Worm (Caenorhabditis elegans) whole organism, mixed stage, embryonic: ENCODE results near the gene str-233.

Experiments
- M03D4.4 ChIP-seq: sonication (generic microtip); optimal IDR thresholded peaks from 2 replicates; lab custom pipeline; 2017; ENCODE audit warnings: mild to moderate bottlenecking, missing genetic modification characterization, missing compliant biosample characterization
- bed-3 ChIP-seq: fragments of 200-800 bp; sonication (Bioruptor generic); optimal IDR thresholded peaks from 3 replicates; lab custom pipeline; 2018; ENCODE audit warnings: mild to moderate bottlenecking, missing genetic modification characterization, moderate library complexity, missing compliant biosample characterization
- blmp-1 ChIP-seq: fragments of 150-350 bp; optimal IDR thresholded peaks from 2 replicates; lab custom pipeline; 2014; ENCODE audit warnings: missing biosample characterization, missing genetic modification characterization
- ceh-39 ChIP-seq: fragments of 150-350 bp; optimal IDR thresholded peaks from 2 replicates; lab custom pipeline; 2014; ENCODE audit warnings: missing biosample characterization, missing genetic modification characterization
- ceh-43 ChIP-seq: fragments of 200-800 bp; sonication (Bioruptor generic); optimal IDR thresholded peaks from 2 replicates; lab custom pipeline; 2018; ENCODE audit warnings: mild to moderate bottlenecking, missing genetic modification characterization, moderate library complexity, missing compliant biosample characterization
- ceh-83 ChIP-seq: fragments of 200-800 bp; sonication (Bioruptor generic); optimal IDR thresholded peaks from 2 replicates; lab custom pipeline; 2018; ENCODE audit warnings: mild to moderate bottlenecking, missing genetic modification characterization, missing compliant biosample characterization
- ces-1 ChIP-seq: fragments of 150-350 bp; optimal IDR thresholded peaks from 2 replicates; lab custom pipeline; 2014; ENCODE audit warnings: missing biosample characterization, missing genetic modification reagents, missing genetic modification characterization
- cnd-1 ChIP-seq: fragments of 200-800 bp; sonication (Bioruptor generic); optimal IDR thresholded peaks from 2 replicates; lab custom pipeline; 2018; ENCODE audit warnings: mild to moderate bottlenecking, missing genetic modification characterization, missing compliant biosample characterization
- drap-1 ChIP-seq: fragments of 200-800 bp; sonication (Bioruptor generic); optimal IDR thresholded peaks from 3 replicates; lab custom pipeline; 2018; ENCODE audit warnings: mild to moderate bottlenecking, missing genetic modification characterization, missing compliant biosample characterization
- elt-1 ChIP-seq: sonication (generic microtip); optimal IDR thresholded peaks from 2 replicates; lab custom pipeline; 2017; ENCODE audit warnings: missing genetic modification characterization, mild to moderate bottlenecking, missing compliant biosample characterization, antibody characterized with exemption, moderate library complexity, borderline replicate concordance; ENCODE audit not compliant: insufficient read depth
- elt-3 ChIP-seq: fragments of 150-350 bp; optimal IDR thresholded peaks from 2 replicates; lab custom pipeline; 2014; ENCODE audit warnings: missing biosample characterization, missing genetic modification characterization
- flh-1 ChIP-seq: fragments of 200-800 bp; sonication (Bioruptor generic); optimal IDR thresholded peaks from 2 replicates; lab custom pipeline; 2018; ENCODE audit warnings: mild to moderate bottlenecking, missing genetic modification characterization, moderate library complexity, missing compliant biosample characterization
- hlh-1 ChIP-seq: fragments of 150-350 bp; optimal IDR thresholded peaks from 2 replicates; lab custom pipeline; 2014; ENCODE audit warnings: missing biosample characterization, missing genetic modification reagents, missing genetic modification characterization
- lin-13 ChIP-seq: fragments of 150-350 bp; optimal IDR thresholded peaks from 2 replicates; lab custom pipeline; 2014; ENCODE audit warnings: missing biosample characterization, missing genetic modification characterization
- lin-32 ChIP-seq: fragments of 200-800 bp; sonication (Bioruptor generic); optimal IDR thresholded peaks from 2 replicates; lab custom pipeline; 2018; ENCODE audit warnings: mild to moderate bottlenecking, missing genetic modification characterization, missing compliant biosample characterization
- lsy-2 ChIP-seq: fragments of 150-350 bp; optimal IDR thresholded peaks from 2 replicates; lab custom pipeline; 2014; ENCODE audit warnings: missing biosample characterization, missing genetic modification characterization
- mab-5 ChIP-seq: fragments of 150-350 bp; optimal IDR thresholded peaks from 2 replicates; lab custom pipeline; 2014; ENCODE audit warnings: missing biosample characterization, missing genetic modification characterization
- mep-1 ChIP-seq: fragments of 150-350 bp; optimal IDR thresholded peaks from 2 replicates; lab custom pipeline; 2017; ENCODE audit warnings: missing biosample characterization, missing genetic modification reagents, missing genetic modification characterization, inconsistent platforms
- mls-2 ChIP-seq: sonication (generic microtip); optimal IDR thresholded peaks from 2 replicates; lab custom pipeline; 2016; ENCODE audit warnings: mild to moderate bottlenecking, missing genetic modification characterization, moderate library complexity, missing compliant biosample characterization
- nhr-12 ChIP-seq: fragments of 150-350 bp; optimal IDR thresholded peaks from 2 replicates; lab custom pipeline; 2014; ENCODE audit warnings: missing biosample characterization, missing genetic modification characterization
- nhr-2 ChIP-seq: fragments of 150-350 bp; optimal IDR thresholded peaks from 2 replicates; lab custom pipeline; 2014; ENCODE audit warnings: missing biosample characterization, missing genetic modification characterization
- nhr-237 ChIP-seq: fragments of 150-350 bp; optimal IDR thresholded peaks from 2 replicates; lab custom pipeline; 2014; ENCODE audit warnings: missing biosample characterization, missing genetic modification characterization
- nhr-28 ChIP-seq: fragments of 150-350 bp; optimal IDR thresholded peaks from 2 replicates; lab custom pipeline; 2014; ENCODE audit warnings: missing biosample characterization, missing genetic modification characterization
- nhr-76 ChIP-seq: sonication (generic microtip); optimal IDR thresholded peaks from 2 replicates; lab custom pipeline; 2017; ENCODE audit warnings: missing biosample characterization, missing genetic modification characterization
- pha-4 ChIP-seq: fragments of 150-350 bp; optimal IDR thresholded peaks from 2 replicates; lab custom pipeline; 2018; ENCODE audit warnings: missing biosample characterization, missing genetic modification reagents, missing genetic modification characterization
- sem-2 ChIP-seq: fragments of 200-800 bp; sonication (Bioruptor generic); optimal IDR thresholded peaks from 2 replicates; lab custom pipeline; 2018; ENCODE audit warnings: mild to moderate bottlenecking, missing genetic modification characterization, missing compliant biosample characterization
- snpc-4 ChIP-seq: fragments of 150-350 bp; optimal IDR thresholded peaks from 2 replicates; lab custom pipeline; 2014; ENCODE audit warnings: missing biosample characterization, missing genetic modification characterization
- sptf-1 ChIP-seq: sonication (generic microtip); optimal IDR thresholded peaks from 2 replicates; lab custom pipeline; 2017; ENCODE audit warnings: mild to moderate bottlenecking, missing genetic modification characterization, moderate library complexity, missing compliant biosample characterization
- tbx-8 ChIP-seq: fragments of 200-800 bp; sonication (Bioruptor generic); optimal IDR thresholded peaks from 2 replicates; lab custom pipeline; 2018; ENCODE audit warnings: mild to moderate bottlenecking, missing genetic modification characterization, moderate library complexity, missing compliant biosample characterization
- unc-120 ChIP-seq: sonication (generic microtip); optimal IDR thresholded peaks from 2 replicates; lab custom pipeline; 2017; ENCODE audit warnings: missing genetic modification characterization, missing compliant biosample characterization; ENCODE audit not compliant: poor library complexity, severe bottlenecking
- unc-39 ChIP-seq: fragments of 150-350 bp; optimal IDR thresholded peaks from 2 replicates; lab custom pipeline; 2014; ENCODE audit warnings: missing biosample characterization, missing genetic modification characterization
- unc-62 ChIP-seq: fragments of 150-350 bp; optimal IDR thresholded peaks from 2 replicates; lab custom pipeline; 2014; ENCODE audit warnings: missing biosample characterization, missing genetic modification reagents, missing genetic modification characterization
- zip-8 ChIP-seq: fragments of 150-350 bp; optimal IDR thresholded peaks from 2 replicates; lab custom pipeline; 2014; ENCODE audit warnings: missing biosample characterization, missing genetic modification characterization
- ztf-11 ChIP-seq: fragments of 150-350 bp; optimal IDR thresholded peaks from 2 replicates; lab custom pipeline; 2014; ENCODE audit warnings: missing biosample characterization, missing genetic modification characterization

The str-233 gene

ce11 chrV:16049177-16049576 is 39.7 kb upstream of the str-233 start, which contains the start of gene best-12:
Gene best-12 (plus strand): TSS chrV:16049477.
- TF ChIP-seq nhr-12 (tag; lab: Kevin White, UChicago): no peak
- no peak for TF ChIP-seq ceh-39 (tag; lab: Kevin White, UChicago)
- TF ChIP-seq unc-62: no peak
- TF ChIP-seq nhr-237 (tag; lab: Kevin White, UChicago): no peak
- TF ChIP-seq flh-1 (GFP tag; lab: Kevin White, UChicago): no peak
- no peak for TF ChIP-seq cnd-1
- no peak for TF ChIP-seq mls-2 (tag; lab: Kevin White, UChicago)
- TF ChIP-seq zip-8 (tag; lab: Kevin White, UChicago): no peak
- TF ChIP-seq bed-3 (GFP tag; lab: Kevin White, UChicago): no peak

DNA sequence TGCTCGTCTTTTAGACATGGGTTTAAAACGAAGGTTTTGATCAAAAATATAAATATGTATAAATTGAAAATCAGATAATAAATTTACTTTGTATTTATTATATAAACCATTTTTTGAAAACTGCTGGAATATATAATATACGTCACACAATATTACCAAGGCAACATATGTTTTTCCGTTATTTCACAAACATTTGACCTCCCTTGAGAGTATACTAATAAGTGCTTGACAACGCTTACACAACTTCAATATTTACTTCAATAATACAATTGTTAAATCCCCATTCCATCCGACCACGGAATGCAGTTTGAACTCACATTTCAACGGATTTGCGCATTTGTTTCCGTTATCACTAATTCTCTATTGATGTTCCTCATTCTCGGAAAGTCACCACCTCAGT is 38.0 kb upstream of the str-233 start, which contains the start of gene str-198:
str-198 (plus strand) TSS at position 301 of the 400 bp plus-strand sequence.
- TF ChIP-seq sptf-1 (tag; lab: Kevin White, UChicago): no peak
- no peak for TF ChIP-seq mab-5 (tag; lab: Kevin White, UChicago)
- TF ChIP-seq tbx-8: no peak
- no peak for TF ChIP-seq elt-3 (tag; lab: Kevin White, UChicago)
- no peak for TF ChIP-seq unc-39 (tag; lab: Kevin White, UChicago)
- no peak for TF ChIP-seq hlh-1
- TF ChIP-seq mls-2 (tag; lab: Kevin White, UChicago): no peak
- no peak for TF ChIP-seq unc-120 (tag; lab: Kevin White, UChicago)
- TF ChIP-seq nhr-76 (tag; lab: Kevin White, UChicago): no peak
- TF ChIP-seq blmp-1 (tag; lab: Kevin White, UChicago): no peak
- TF ChIP-seq drap-1: no peak
- TF ChIP-seq, all 35 proteins: peak for 0

- TF ChIP-seq mls-2 (tag; lab: Kevin White, UChicago) (no peak), flh-1 (GFP tag; lab: Kevin White, UChicago) (no peak), ceh-83 (GFP tag; lab: Kevin White, UChicago) (no peak), ztf-11 (tag; lab: Kevin White, UChicago) (no peak), M03D4.4 (tag; lab: Kevin White, UChicago) (no peak), nhr-12 (tag; lab: Kevin White, UChicago) (no peak), sem-2 (no peak), pha-4 (no peak), lsy-2 (no peak), hlh-1 (no peak), nhr-2 (tag; lab: Kevin White, UChicago) (no peak), unc-39 (tag; lab: Kevin White, UChicago) (no peak), lin-13 (tag; lab: Kevin White, UChicago) (no peak), ceh-39 (tag; lab: Kevin White, UChicago) (no peak), cnd-1 (no peak), blmp-1 (tag; lab: Kevin White, UChicago) (no peak), nhr-76 (tag; lab: Kevin White, UChicago) (no peak), ces-1 (GFP tag; lab: Kevin White, UChicago) (no peak), nhr-28 (no peak)
Measured at ce11 chrV:16047052-16047451, 37.6 kb upstream of the str-233 start.

DNA sequence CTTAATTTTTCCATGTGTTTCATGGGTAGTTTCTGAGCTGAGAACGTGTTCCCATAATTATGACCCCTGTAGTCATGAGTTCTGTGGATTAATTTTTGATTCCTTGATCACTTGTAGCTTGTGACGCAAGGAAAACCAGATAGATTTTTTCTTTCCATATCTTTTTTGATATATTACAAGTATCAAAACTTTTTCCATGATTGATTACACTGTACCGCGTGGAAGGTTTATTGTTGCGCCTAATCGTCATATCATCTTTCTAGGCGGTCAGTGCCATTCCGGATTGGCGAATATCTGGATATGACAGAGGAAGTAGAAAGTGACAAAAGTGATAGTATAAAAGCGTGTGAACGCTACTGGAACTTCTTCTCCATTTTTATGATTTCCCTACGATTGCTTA is 37.1 kb upstream of the str-233 start, which contains the start of gene ZK285.2:
ZK285.2 (plus strand) TSS at position 301 of the 400 bp plus-strand sequence.
- TF ChIP-seq sptf-1 (tag; lab: Kevin White, UChicago) (no peak), mep-1 (tag; lab: Kevin White, UChicago) (no peak), zip-8 (tag; lab: Kevin White, UChicago) (no peak), ceh-43 (GFP tag; lab: Kevin White, UChicago) (no peak), M03D4.4 (tag; lab: Kevin White, UChicago) (no peak), lin-13 (tag; lab: Kevin White, UChicago) (no peak), blmp-1 (tag; lab: Kevin White, UChicago) (no peak)

DNA sequence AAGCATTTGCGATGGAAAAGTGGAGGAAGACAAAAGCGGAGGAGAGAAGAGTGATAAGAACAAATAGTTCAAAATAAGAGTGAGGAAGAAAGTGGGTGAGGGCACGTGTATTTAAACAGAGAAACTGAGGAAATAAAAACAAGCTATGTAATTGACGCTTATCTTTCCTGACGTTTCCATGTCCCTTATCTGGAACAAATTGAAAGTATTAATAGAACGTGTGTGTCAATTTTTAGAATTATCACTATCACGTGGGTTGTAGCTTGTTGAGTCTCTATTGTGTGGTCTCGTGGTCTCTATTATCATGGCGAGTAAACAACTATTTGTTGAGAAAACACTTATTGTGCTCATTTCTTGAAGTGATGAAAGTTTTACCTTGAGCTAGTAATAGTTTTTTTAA is 36.4 kb upstream of the str-233 start, which contains the start of gene T10C6.15:
T10C6.15 (minus strand) TSS at position 104 of the 400 bp plus-strand sequence.
- TF ChIP-seq snpc-4 (no peak), ceh-39 (tag; lab: Kevin White, UChicago) (no peak), pha-4 (no peak), nhr-12 (tag; lab: Kevin White, UChicago) (no peak), sem-2 (no peak), lin-32 (GFP tag; lab: Kevin White, UChicago) (no peak), elt-1 (no peak), cnd-1 (no peak), lin-13 (tag; lab: Kevin White, UChicago) (no peak), nhr-76 (tag; lab: Kevin White, UChicago) (no peak), tbx-8 (no peak), lsy-2 (no peak)
